Worm (Caenorhabditis elegans) whole organism, dauer: ENCODE results near the gene cest-34.

Experiments
- unc-62 ChIP-seq: sonication (generic microtip); optimal IDR thresholded peaks from 2 replicates; lab custom pipeline; 2017; ENCODE audit warnings: missing biosample characterization, missing genetic modification reagents, missing genetic modification characterization

The cest-34 gene

ce11 chrV:6666557-6666956, 10.0 kb upstream of the cest-34 start:
- TF ChIP-seq unc-62 (GFP tag; lab: Kevin White, UChicago), result no peak

ce11 chrV:6668741-6669140, 7.9 kb upstream of the cest-34 start, which contains the start of gene str-180:
Gene str-180, minus strand, starts transcription at chrV:6668841.
- TF ChIP-seq unc-62 (GFP tag; lab: Kevin White, UChicago), result no peak

ce11 chrV:6669520-6669919, 7.1 kb upstream of the cest-34 start, which contains the start of gene cest-28:
Gene cest-28, plus strand, starts transcription at chrV:6669820.
- TF ChIP-seq unc-62 (GFP tag; lab: Kevin White, UChicago), result no peak

ce11 chrV:6673967-6674366, 2.6 kb upstream of the cest-34 start, which contains the start of gene cest-31:
Gene cest-31, plus strand, starts transcription at chrV:6674267.
- TF ChIP-seq unc-62 (GFP tag; lab: Kevin White, UChicago), result no peak

- no peak for TF ChIP-seq unc-62 (GFP tag; lab: Kevin White, UChicago)
Measured at ce11 chrV:6681501-6681900, 4.9 kb downstream of the cest-34 start, which contains the start of gene egl-46. Gene egl-46, minus strand, starts transcription at chrV:6681573.

ce11 chrV:6683282-6683681, 6.7 kb downstream of the cest-34 start:
- TF ChIP-seq unc-62 (GFP tag; lab: Kevin White, UChicago), result no peak

- TF ChIP-seq unc-62 (GFP tag; lab: Kevin White, UChicago), result no peak
Measured at ce11 chrV:6683740-6684139, 7.1 kb downstream of the cest-34 start.

ce11 chrV:6684541-6684940, 7.9 kb downstream of the cest-34 start:
- TF ChIP-seq unc-62 (GFP tag; lab: Kevin White, UChicago), result no peak

ce11 chrV:6685499-6685898, 8.9 kb downstream of the cest-34 start:
- TF ChIP-seq unc-62 (GFP tag; lab: Kevin White, UChicago), result no peak

ce11 chrV:6685963-6686362, 9.4 kb downstream of the cest-34 start:
- no peak for TF ChIP-seq unc-62 (GFP tag; lab: Kevin White, UChicago)

- TF ChIP-seq unc-62 (GFP tag; lab: Kevin White, UChicago), result no peak
Measured at ce11 chrV:6688392-6688791, 11.8 kb downstream of the cest-34 start, which contains the start of gene K11G9.5. Gene K11G9.5, minus strand, starts transcription at chrV:6688492.

ce11 chrV:6690075-6690474, 13.5 kb downstream of the cest-34 start:
- no peak for TF ChIP-seq unc-62 (GFP tag; lab: Kevin White, UChicago)

ce11 chrV:6691813-6692351, 15.3 kb downstream of the cest-34 start, which contains the start of gene mtl-1:
Gene mtl-1, minus strand, starts transcription at chrV:6691863.
- TF ChIP-seq unc-62 (GFP tag; lab: Kevin White, UChicago), result no peak

ce11 chrV:6694668-6695067, 18.1 kb downstream of the cest-34 start, which contains the start of gene W02F12.8:
Gene W02F12.8, minus strand, starts transcription at chrV:6694768.
- no peak for TF ChIP-seq unc-62 (GFP tag; lab: Kevin White, UChicago)

- no peak for TF ChIP-seq unc-62 (GFP tag; lab: Kevin White, UChicago)
Measured at ce11 chrV:6697552-6697951, 21.0 kb downstream of the cest-34 start, which contains the start of gene W02F12.2. Gene W02F12.2, minus strand, starts transcription at chrV:6697652.

- no peak for TF ChIP-seq unc-62 (GFP tag; lab: Kevin White, UChicago)
Measured at ce11 chrV:6699021-6699420, 22.4 kb downstream of the cest-34 start.

ce11 chrV:6699833-6700232, 23.2 kb downstream of the cest-34 start:
- no peak for TF ChIP-seq unc-62 (GFP tag; lab: Kevin White, UChicago)
